Worm (Caenorhabditis elegans) whole organism, L1 larva: ENCODE measurements around the gene F56D6.13.
A peak's percentile ranks its signal among the peaks of the same experiment; 100 is the strongest.

Source experiments
- C16A3.4 ChIP-seq: fragments of 150-350 bp; optimal IDR thresholded peaks from 2 replicates; lab custom pipeline; 2014; ENCODE audit warnings: missing biosample characterization, missing genetic modification characterization
- F16B12.6 ChIP-seq: fragments of 150-350 bp; optimal IDR thresholded peaks from 2 replicates; lab custom pipeline; 2014; ENCODE audit warnings: missing biosample characterization, missing genetic modification characterization
- aha-1 ChIP-seq: fragments of 150-350 bp; optimal IDR thresholded peaks from 2 replicates; lab custom pipeline; 2014; ENCODE audit warnings: missing biosample characterization, missing genetic modification characterization
- aly-2 ChIP-seq: fragments of 150-350 bp; optimal IDR thresholded peaks from 2 replicates; lab custom pipeline; 2014; ENCODE audit warnings: missing biosample characterization, missing genetic modification characterization
- blmp-1 ChIP-seq: fragments of 150-350 bp; optimal IDR thresholded peaks from 2 replicates; lab custom pipeline; 2014; ENCODE audit warnings: missing biosample characterization, missing genetic modification characterization
- ceh-63 ChIP-seq: fragments of 200-800 bp; sonication (Bioruptor generic); optimal IDR thresholded peaks from 2 replicates; lab custom pipeline; 2018; ENCODE audit warnings: mild to moderate bottlenecking, missing genetic modification characterization, missing compliant biosample characterization
- ceh-88 ChIP-seq: fragments of 200-800 bp; sonication (Bioruptor generic); IDR thresholded peaks from 2 replicates; pipeline ENCODE4 v1.3.6; 2022; ENCODE audit warnings: missing genetic modification characterization, missing compliant biosample characterization
- dsc-1 ChIP-seq: sonication (generic microtip); optimal IDR thresholded peaks from 2 replicates; lab custom pipeline; 2016; ENCODE audit warnings: mild to moderate bottlenecking, missing genetic modification characterization, missing compliant biosample characterization
- efl-1 ChIP-seq, 4 experiments: fragments of 150-350 bp; optimal IDR thresholded peaks in 3 of 4; peaks in 1 of 4; 1 replicate in 1 of 4; 2 replicates in 3 of 4; lab custom pipeline; 2014; ENCODE audit warnings: missing biosample characterization in 2 of 4, missing genetic modification characterization in 2 of 4, missing genetic modification reagents in 2 of 4
- efl-3 ChIP-seq: fragments of 200-800 bp; sonication (Bioruptor generic); optimal IDR thresholded peaks from 2 replicates; lab custom pipeline; 2018; ENCODE audit warnings: mild to moderate bottlenecking, missing genetic modification characterization, missing compliant biosample characterization
- egl-13 ChIP-seq: sonication (generic microtip); optimal IDR thresholded peaks from 2 replicates; lab custom pipeline; 2016; ENCODE audit warnings: missing genotype, missing genetic modification reagents, missing genetic modification characterization, missing compliant biosample characterization
- elt-2 ChIP-seq: sonication (generic microtip); optimal IDR thresholded peaks from 2 replicates; lab custom pipeline; 2016; ENCODE audit warnings: missing genetic modification characterization, mild to moderate bottlenecking, inconsistent platforms, missing compliant biosample characterization, missing genetic modification reagents
- ets-5 ChIP-seq: fragments of 200-800 bp; sonication (Bioruptor generic); IDR thresholded peaks from 2 replicates; pipeline ENCODE4 v1.3.6; 2022; ENCODE audit warnings: missing genetic modification characterization, missing compliant biosample characterization
- fkh-10 ChIP-seq: sonication (generic microtip); optimal IDR thresholded peaks from 2 replicates; lab custom pipeline; 2017; ENCODE audit warnings: missing biosample characterization, missing genetic modification reagents, missing genetic modification characterization
- fkh-4 ChIP-seq: sonication (generic microtip); optimal IDR thresholded peaks from 2 replicates; lab custom pipeline; 2016; ENCODE audit warnings: missing compliant biosample characterization, missing genetic modification characterization, borderline replicate concordance
- fos-1 ChIP-seq: fragments of 150-350 bp; optimal IDR thresholded peaks from 2 replicates; lab custom pipeline; 2014; ENCODE audit warnings: missing biosample characterization, missing genetic modification characterization
- grh-1 ChIP-seq: fragments of 200-800 bp; sonication (Bioruptor generic); IDR thresholded peaks from 2 replicates; pipeline ENCODE4 v1.3.6; 2022; ENCODE audit warnings: missing genetic modification reagents, missing genetic modification characterization, missing compliant biosample characterization
- hpl-2 ChIP-seq: fragments of 150-350 bp; optimal IDR thresholded peaks from 2 replicates; lab custom pipeline; 2014; ENCODE audit warnings: missing biosample characterization, missing genetic modification reagents, missing genetic modification characterization
- jun-1 ChIP-seq: fragments of 150-350 bp; optimal IDR thresholded peaks from 2 replicates; lab custom pipeline; 2014; ENCODE audit warnings: missing biosample characterization, missing genetic modification reagents, missing genetic modification characterization
- lin-13 ChIP-seq: fragments of 150-350 bp; optimal IDR thresholded peaks from 2 replicates; lab custom pipeline; 2014; ENCODE audit warnings: missing biosample characterization, missing genetic modification reagents, missing genetic modification characterization
- lin-14 ChIP-seq: fragments of 200-800 bp; sonication (Bioruptor generic); optimal IDR thresholded peaks from 2 replicates; lab custom pipeline; 2018; ENCODE audit warnings: mild to moderate bottlenecking, missing genetic modification characterization, moderate library complexity, missing compliant biosample characterization
- lin-15B ChIP-seq: fragments of 150-350 bp; sonication (generic microtip); optimal IDR thresholded peaks from 3 replicates; lab custom pipeline; 2014; ENCODE audit warnings: missing biosample characterization, missing genetic modification characterization
- mab-9 ChIP-seq: fragments of 200-800 bp; sonication (Bioruptor generic); IDR thresholded peaks from 2 replicates; pipeline ENCODE4 v1.3.6; 2022; ENCODE audit warnings: missing genetic modification reagents, missing genetic modification characterization, missing compliant biosample characterization
- mdl-1 ChIP-seq, 2 experiments: fragments of 150-350 bp; optimal IDR thresholded peaks; 2 replicates each; lab custom pipeline; 2014 to 2017; ENCODE audit warnings: missing biosample characterization in 2 of 2, missing genetic modification characterization in 2 of 2, inconsistent platforms in 1 of 2
- mef-2 ChIP-seq: fragments of 150-350 bp; optimal IDR thresholded peaks from 2 replicates; lab custom pipeline; 2014; ENCODE audit warnings: missing biosample characterization, missing genetic modification characterization
- nhr-11 ChIP-seq: fragments of 150-350 bp; optimal IDR thresholded peaks from 2 replicates; lab custom pipeline; 2014; ENCODE audit warnings: missing biosample characterization, missing genetic modification characterization
- nhr-20 ChIP-seq: sonication (generic microtip); optimal IDR thresholded peaks from 2 replicates; lab custom pipeline; 2016; ENCODE audit warnings: mild to moderate bottlenecking, missing genetic modification characterization, missing compliant biosample characterization
- nhr-237 ChIP-seq: fragments of 150-350 bp; optimal IDR thresholded peaks from 2 replicates; lab custom pipeline; 2014; ENCODE audit warnings: missing biosample characterization, missing genetic modification characterization
- nhr-28 ChIP-seq: fragments of 150-350 bp; optimal IDR thresholded peaks from 2 replicates; lab custom pipeline; 2014; ENCODE audit warnings: missing biosample characterization, missing genetic modification characterization
- nhr-77 ChIP-seq: fragments of 150-350 bp; optimal IDR thresholded peaks from 2 replicates; lab custom pipeline; 2014; ENCODE audit warnings: missing biosample characterization, missing genetic modification characterization
- nhr-85 ChIP-seq: sonication (generic microtip); peaks from one replicate; lab custom pipeline; 2016; ENCODE audit warnings: missing genetic modification characterization, inconsistent platforms, missing compliant biosample characterization
- pag-3 ChIP-seq: sonication (generic microtip); optimal IDR thresholded peaks from 2 replicates; lab custom pipeline; 2017; ENCODE audit warnings: missing genetic modification characterization, mild to moderate bottlenecking, missing compliant biosample characterization, antibody characterized with exemption, borderline replicate concordance; ENCODE audit not compliant: insufficient read depth
- pax-3 ChIP-seq: fragments of 200-800 bp; sonication (Bioruptor generic); optimal IDR thresholded peaks from 2 replicates; lab custom pipeline; 2018; ENCODE audit warnings: mild to moderate bottlenecking, missing genetic modification characterization, moderate library complexity, missing compliant biosample characterization
- pqm-1 ChIP-seq: sonication (generic microtip); optimal IDR thresholded peaks from 3 replicates; lab custom pipeline; 2017; ENCODE audit warnings: missing biosample characterization, missing genetic modification characterization
- rnt-1 ChIP-seq: sonication (generic microtip); optimal IDR thresholded peaks from 2 replicates; lab custom pipeline; 2016; ENCODE audit warnings: mild to moderate bottlenecking, missing genetic modification characterization, moderate library complexity, missing compliant biosample characterization
- snpc-4 ChIP-seq: fragments of 150-350 bp; optimal IDR thresholded peaks from 2 replicates; lab custom pipeline; 2014; ENCODE audit warnings: missing biosample characterization, missing genetic modification characterization
- sptf-1 ChIP-seq: fragments of 150-350 bp; optimal IDR thresholded peaks from 2 replicates; lab custom pipeline; 2014; ENCODE audit warnings: missing biosample characterization, missing genetic modification characterization
- sup-37 ChIP-seq: fragments of 200-800 bp; sonication (Bioruptor generic); optimal IDR thresholded peaks from 2 replicates; lab custom pipeline; 2018; ENCODE audit warnings: mild to moderate bottlenecking, missing genetic modification characterization, missing compliant biosample characterization
- tbx-2 ChIP-seq: sonication (generic microtip); optimal IDR thresholded peaks from 2 replicates; lab custom pipeline; 2016; ENCODE audit warnings: missing genetic modification characterization, missing compliant biosample characterization
- tlp-1 ChIP-seq: fragments of 150-350 bp; optimal IDR thresholded peaks from 2 replicates; lab custom pipeline; 2014; ENCODE audit warnings: missing biosample characterization, missing genetic modification characterization
- unc-98 ChIP-seq: fragments of 200-800 bp; sonication (Bioruptor generic); IDR thresholded peaks from 2 replicates; pipeline ENCODE4 v1.3.6; 2022; ENCODE audit warnings: missing genetic modification characterization, missing compliant biosample characterization
- ztf-11 ChIP-seq, 2 experiments: sonication (generic microtip); optimal IDR thresholded peaks; 2 replicates each; lab custom pipeline; 2016 to 2017; ENCODE audit warnings: missing genetic modification characterization in 2 of 2, missing biosample characterization in 1 of 2, missing compliant biosample characterization in 1 of 2
- ztf-4 ChIP-seq: fragments of 150-350 bp; optimal IDR thresholded peaks from 2 replicates; lab custom pipeline; 2014; ENCODE audit warnings: missing biosample characterization, missing genetic modification characterization

The F56D6.13 gene

DNA sequence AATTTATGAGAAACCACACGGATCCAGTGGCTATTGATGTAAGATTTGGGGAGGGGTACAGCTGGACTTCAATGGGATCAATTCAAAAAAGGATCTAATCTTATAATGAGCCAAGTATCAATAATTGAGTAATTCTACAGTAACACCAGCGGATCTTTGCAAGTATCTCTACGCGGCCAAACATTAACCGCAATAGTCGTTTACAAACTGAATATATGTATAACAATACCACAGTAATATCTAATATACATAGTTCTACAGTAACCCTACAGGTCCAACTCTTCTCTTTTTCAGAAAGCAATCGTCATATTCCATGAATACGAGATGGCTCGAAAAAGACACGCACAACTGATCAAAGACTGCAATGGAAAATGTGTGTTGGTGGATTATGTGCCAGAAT is 17.2 kb upstream of the F56D6.13 start, which contains the start of gene F56D6.9:
Gene F56D6.9, plus strand, starts transcription at position 301 of the 400 bp plus-strand sequence.
- TF ChIP-seq pqm-1 (tag; lab: Kevin White, UChicago) = no peak
- no peak for TF ChIP-seq lin-13 (GFP tag; lab: Kevin White, UChicago)
- no peak for TF ChIP-seq pag-3
- TF ChIP-seq elt-2 (tag; lab: Kevin White, UChicago) = no peak
- no peak for TF ChIP-seq fkh-10 (GFP tag; lab: Kevin White, UChicago)
- no peak for TF ChIP-seq nhr-11
- TF ChIP-seq ceh-88 (GFP tag; lab: Robert Waterston, UW) = no peak
- TF ChIP-seq efl-1 (optimal IDR thresholded peaks at IDR 0.05; lab: Kevin White, UChicago) = no peak
- no peak for TF ChIP-seq efl-1 (GFP tag; optimal IDR thresholded peaks at IDR 0.05 in 1 of 2; lab: Kevin White, UChicago)
- no peak for TF ChIP-seq ztf-11 (tag; optimal IDR thresholded peaks at IDR 0.05; lab: Kevin White, UChicago)
- no peak for TF ChIP-seq ceh-63 (GFP tag; lab: Kevin White, UChicago)
- no peak for TF ChIP-seq ets-5 (GFP tag; lab: Robert Waterston, UW)
- TF ChIP-seq nhr-237 (tag; lab: Kevin White, UChicago) = no peak
- no peak for TF ChIP-seq F16B12.6

DNA sequence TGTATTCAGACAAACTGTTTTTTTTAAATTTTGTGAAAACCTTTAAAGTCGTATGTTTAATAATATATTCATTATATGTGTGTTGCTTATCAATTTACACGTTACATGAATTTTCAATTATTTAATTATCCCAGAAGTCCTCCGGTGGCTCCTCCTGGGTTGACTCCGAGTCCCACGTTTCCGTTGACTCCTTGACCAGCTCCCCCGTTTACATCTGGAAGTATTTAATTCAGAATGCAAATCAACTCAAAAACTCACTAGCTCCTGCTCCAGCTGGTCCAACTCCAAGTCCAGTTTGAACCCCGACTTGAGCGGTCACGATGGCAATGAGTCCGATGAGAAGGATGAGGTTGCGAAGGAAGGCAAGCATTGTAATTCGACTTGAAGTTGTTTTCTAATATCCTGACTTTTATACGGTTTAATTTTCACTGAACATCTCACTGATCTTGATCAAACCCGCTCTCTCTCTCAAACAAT is 15.2 kb upstream of the F56D6.13 start, which contains the start of gene F56D6.8:
Gene F56D6.8, minus strand, starts transcription at position 427 of the 477 bp plus-strand sequence.
- TF ChIP-seq efl-1 (optimal IDR thresholded peaks at IDR 0.05; lab: Kevin White, UChicago) (no peak), efl-1 (GFP tag; optimal IDR thresholded peaks at IDR 0.05 in 1 of 2; lab: Kevin White, UChicago) (peak in 1 of 2 experiments; percentile 67), mef-2 (tag; lab: Kevin White, UChicago) (no peak), fkh-4 (tag; lab: Kevin White, UChicago) (peak; percentile 45), dsc-1 (tag; lab: Kevin White, UChicago) (peak; percentile 75)

- no peak for TF ChIP-seq pax-3 (tag; lab: Kevin White, UChicago)
- TF ChIP-seq unc-98 = no peak
- TF ChIP-seq nhr-28 (tag; lab: Kevin White, UChicago) = no peak
- TF ChIP-seq nhr-77 (tag; lab: Kevin White, UChicago) = no peak
- TF ChIP-seq aha-1 (tag; lab: Kevin White, UChicago) = no peak
- peak; percentile 40 for TF ChIP-seq blmp-1 (tag; lab: Kevin White, UChicago)
- TF ChIP-seq egl-13 (tag; lab: Kevin White, UChicago) = no peak
- TF ChIP-seq nhr-20 (tag; lab: Kevin White, UChicago) = no peak
- no peak for TF ChIP-seq lin-14 (GFP tag; lab: Kevin White, UChicago)
These were observed 14.4 kb upstream of the F56D6.13 start, which contains the start of gene dct-8 for ce11 chrIV:3894770-3895169. dct-8 (plus strand) TSS chrIV:3895070.

ce11 chrIV:3899719-3900554 is 9.3 kb upstream of the F56D6.13 start, which contains the start of gene srz-62:
srz-62 (plus strand) TSS chrIV:3900504.
- TF ChIP-seq fkh-10 (GFP tag; lab: Kevin White, UChicago) (no peak), fkh-4 (tag; lab: Kevin White, UChicago) (no peak), lin-15B (tag; lab: Kevin White, UChicago) (no peak), efl-3 (GFP tag; lab: Kevin White, UChicago) (no peak), hpl-2 (peak; percentile 5), dsc-1 (tag; lab: Kevin White, UChicago) (no peak), aly-2 (tag; lab: Kevin White, UChicago) (no peak), pax-3 (tag; lab: Kevin White, UChicago) (peak; percentile 68), nhr-77 (tag; lab: Kevin White, UChicago) (no peak), ceh-88 (GFP tag; lab: Robert Waterston, UW) (no peak), jun-1 (peak; percentile 97), sptf-1 (tag; lab: Kevin White, UChicago) (no peak), grh-1 (GFP tag; lab: Robert Waterston, UW) (no peak), tbx-2 (tag; lab: Kevin White, UChicago) (no peak), ztf-4 (tag; lab: Kevin White, UChicago) (no peak), tlp-1 (tag; lab: Kevin White, UChicago) (peak; percentile 92), rnt-1 (tag; lab: Kevin White, UChicago) (no peak), ceh-63 (GFP tag; lab: Kevin White, UChicago) (no peak), F16B12.6 (no peak), mab-9 (no peak), nhr-20 (tag; lab: Kevin White, UChicago) (peak; percentile 32), mdl-1 (tag; optimal IDR thresholded peaks at IDR 0.05; lab: Kevin White, UChicago) (no peak), C16A3.4 (no peak), fos-1 (tag; lab: Kevin White, UChicago) (no peak), nhr-85 (tag; lab: Kevin White, UChicago) (no peak), snpc-4 (no peak), elt-2 (tag; lab: Kevin White, UChicago) (peak; percentile 100), sup-37 (GFP tag; lab: Kevin White, UChicago) (no peak)
